Fruit fly (Drosophila melanogaster) whole organism, embryonic: Measurements from ENCODE around the gene Osbp.
A peak's percentile ranks its signal among the peaks of the same experiment; 100 is the strongest.

ENCODE experiments used
- CG6689 ChIP-seq: fragments of 200-800 bp; sonication (Bioruptor generic); IDR thresholded peaks from 2 replicates; pipeline ENCODE4 v1.3.6; 2022; ENCODE audit warnings: missing biosample characterization, missing genetic modification characterization
- btn ChIP-seq: fragments of 200-800 bp; sonication (Bioruptor generic); optimal IDR thresholded peaks from 2 replicates; lab custom pipeline; 2016; ENCODE audit warnings: missing biosample characterization, missing genetic modification characterization
- crp ChIP-seq, 2 experiments: fragments of 200-800 bp; sonication (Bioruptor generic); optimal IDR thresholded peaks; 2 replicates in 1 of 2; 3 replicates in 1 of 2; lab custom pipeline; 2017; ENCODE audit warnings: missing biosample characterization in 2 of 2, missing genetic modification characterization in 2 of 2, mild to moderate bottlenecking in 1 of 2, moderate library complexity in 1 of 2
- da ChIP-seq: fragments of 200-800 bp; sonication (Bioruptor generic); optimal IDR thresholded peaks from 2 replicates; lab custom pipeline; 2016; ENCODE audit warnings: missing biosample characterization, missing genetic modification characterization
- kni ChIP-seq: fragments of 200-800 bp; sonication (Bioruptor generic); optimal IDR thresholded peaks from 3 replicates; lab custom pipeline; 2017; ENCODE audit warnings: mild to moderate bottlenecking, missing biosample characterization, missing genetic modification reagents, missing genetic modification characterization

Gene Osbp

DNA sequence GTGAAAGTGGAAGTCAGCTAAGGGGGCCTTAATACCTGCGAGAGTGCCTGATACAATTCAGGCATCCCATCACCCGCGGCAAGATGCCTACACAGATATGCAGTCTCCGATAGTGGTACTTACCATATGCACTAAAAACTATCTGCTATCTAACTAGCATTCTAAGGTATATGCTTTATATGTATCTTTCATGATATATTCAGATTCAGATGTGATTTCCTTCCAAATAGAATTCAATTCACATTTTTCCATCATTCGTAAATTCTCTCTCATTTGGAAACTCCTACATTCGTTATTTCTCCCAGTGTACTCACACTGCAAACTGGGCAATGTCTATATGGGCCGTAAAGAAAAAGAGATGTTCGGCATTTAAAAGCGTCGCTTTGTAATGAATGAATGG is 51.6 kb downstream of the Osbp start (continued):
- TF ChIP-seq da (GFP tag; lab: Kevin White, UChicago) (no peak), btn (GFP tag; lab: Kevin White, UChicago) (no peak), crp (GFP tag; optimal IDR thresholded peaks at IDR 0.05; lab: Kevin White, UChicago) (no peak), kni (GFP tag; lab: Kevin White, UChicago) (no peak), CG6689 (GFP tag; lab: Robert Waterston, UW) (peak; percentile 17; the same call in 1 of the 2 replicates)
- TF ChIP-seq, all 482 proteins: peak for 19
